Fruit fly (Drosophila melanogaster) Kc167 (cell line): ENCODE data around the gene GluRIIC.

Experiments used
- Myc ChIP-seq: fragments of >200 bp; optimal IDR thresholded peaks from 2 replicates; lab custom pipeline; 2017; ENCODE audit warnings: missing external identifiers
- Sin3A ChIP-seq: fragments of >200 bp; optimal IDR thresholded peaks from 2 replicates; lab custom pipeline; 2018; ENCODE audit warnings: missing external identifiers
- h ChIP-seq: fragments of >200 bp; optimal IDR thresholded peaks from 3 replicates; lab custom pipeline; 2018; ENCODE audit warnings: missing external identifiers
- psq ChIP-seq: fragments of >200 bp; optimal IDR thresholded peaks from 2 replicates; lab custom pipeline; 2017; ENCODE audit warnings: missing external identifiers
- ttk ChIP-seq: sonication (Bioruptor generic); optimal IDR thresholded peaks from 2 replicates; lab custom pipeline; 2017; ENCODE audit warnings: missing external identifiers

DNA sequence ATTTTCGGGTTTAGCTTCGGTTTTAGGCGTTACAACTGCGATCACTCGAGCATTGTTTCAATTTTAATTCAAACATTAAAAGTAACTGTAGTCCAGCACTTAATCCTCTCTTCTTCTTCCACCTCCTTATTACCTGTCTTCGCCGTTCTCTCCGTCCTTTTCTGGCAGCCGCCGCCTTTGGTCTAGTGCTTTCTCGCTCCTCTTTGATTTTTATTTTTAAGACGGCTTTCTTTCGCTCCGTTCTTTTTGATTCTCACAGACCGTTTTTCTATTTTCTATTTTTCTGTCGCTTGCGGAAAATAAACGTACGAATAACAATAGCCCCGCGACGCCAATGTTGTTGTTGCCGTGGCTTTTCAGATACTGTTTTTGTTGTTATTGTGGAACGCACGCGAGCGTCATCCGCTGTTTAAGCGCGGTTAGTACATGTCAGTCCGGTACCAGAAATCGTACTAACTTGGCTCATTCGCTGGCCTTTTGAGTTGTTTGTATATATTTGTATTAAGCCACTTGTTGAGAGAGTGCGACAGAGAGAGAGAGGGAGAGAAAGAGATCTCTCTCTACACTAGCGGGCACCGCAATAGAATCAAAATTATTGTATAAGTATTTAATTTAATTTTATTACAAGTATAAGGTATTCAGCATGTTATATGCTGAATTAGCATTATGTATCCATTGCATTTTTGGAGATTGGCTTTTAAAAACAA, 45.8 kb upstream of the GluRIIC start, which contains the start of gene aru:
- TF ChIP-seq psq (no peak), ttk (lab: Kevin White, UChicago) (no peak), h (lab: Kevin White, UChicago) (no peak), Sin3A (lab: Kevin White, UChicago) (no peak), Myc (no peak)
